Fruit fly (Drosophila melanogaster) whole organism, pupa: Measurements from ENCODE around the gene Bub1.

ENCODE experiments used
- CG10348 ChIP-seq: fragments of 200-800 bp; sonication (Bioruptor generic); IDR thresholded peaks from 2 replicates; pipeline ENCODE4 v1.3.6; 2022; ENCODE audit warnings: missing biosample characterization, missing genetic modification characterization
- CG15710 ChIP-seq: fragments of 200-800 bp; sonication (Bioruptor generic); optimal IDR thresholded peaks from 2 replicates; lab custom pipeline; 2018; ENCODE audit warnings: missing biosample characterization, mild to moderate bottlenecking, missing genetic modification characterization, moderate library complexity
- CG17806 ChIP-seq: fragments of 200-800 bp; sonication (Bioruptor generic); optimal IDR thresholded peaks from 2 replicates; lab custom pipeline; 2018; ENCODE audit warnings: missing biosample characterization, mild to moderate bottlenecking, missing genetic modification characterization, moderate library complexity
- CG32121 ChIP-seq: fragments of 200-800 bp; sonication (Bioruptor generic); IDR thresholded peaks from 2 replicates; pipeline ENCODE4 v1.3.6; 2022; ENCODE audit warnings: missing biosample characterization, missing genetic modification characterization
- EcR ChIP-seq: fragments of 200-800 bp; sonication (Bioruptor generic); optimal IDR thresholded peaks from 3 replicates; lab custom pipeline; 2019; ENCODE audit warnings: missing biosample characterization, missing genetic modification characterization, mild to moderate bottlenecking, moderate library complexity, missing genetic modification reagents
- Pif1B ChIP-seq: fragments of 200-800 bp; sonication (Bioruptor generic); optimal IDR thresholded peaks from 3 replicates; lab custom pipeline; 2016; ENCODE audit warnings: missing biosample characterization, missing genetic modification characterization
- gl ChIP-seq: fragments of 200-800 bp; sonication (Bioruptor generic); optimal IDR thresholded peaks from 2 replicates; lab custom pipeline; 2018; ENCODE audit warnings: missing biosample characterization, mild to moderate bottlenecking, missing genetic modification characterization
- rn ChIP-seq: fragments of 200-800 bp; sonication (Bioruptor generic); IDR thresholded peaks from 2 replicates; pipeline ENCODE4 v1.3.6; 2022; ENCODE audit warnings: missing biosample characterization, missing genetic modification characterization

DNA sequence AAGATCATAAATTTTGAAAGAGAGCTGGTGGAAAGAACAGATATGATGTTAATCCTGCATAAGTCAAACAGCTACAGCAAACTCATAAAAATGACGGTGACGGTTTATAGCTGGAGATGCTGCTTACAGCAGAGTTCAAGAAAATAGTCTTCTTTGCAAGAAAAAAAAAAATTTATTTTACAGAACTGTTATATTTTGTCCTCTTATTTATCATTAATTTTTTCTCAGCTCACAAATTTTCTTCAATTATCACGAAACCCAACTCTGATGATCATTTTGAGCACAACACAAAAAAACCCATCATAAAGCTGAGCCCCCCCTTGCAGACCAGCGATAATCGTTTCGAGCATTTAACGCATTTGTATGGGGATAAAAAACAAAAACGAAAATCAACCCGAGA is 47.2 kb upstream of the Bub1 start:
- no peak for TF ChIP-seq Pif1B (GFP tag; lab: Kevin White, UChicago)
- no peak for TF ChIP-seq rn (GFP tag; lab: Robert Waterston, UW)
- TF ChIP-seq EcR, result no peak
- no peak for TF ChIP-seq gl (tag; lab: Kevin White, UChicago)
- no peak for TF ChIP-seq CG10348 (GFP tag; lab: Robert Waterston, UW)
- TF ChIP-seq CG15710 (tag; lab: Kevin White, UChicago), result peak; percentile 5
- TF ChIP-seq CG17806 (tag; lab: Kevin White, UChicago), result peak; percentile 6
- TF ChIP-seq CG32121, result no peak
